Worm (Caenorhabditis elegans): Measurements from ENCODE around the gene C05D9.4.
A peak's percentile ranks its signal among the peaks of the same experiment; 100 is the strongest.

Gene C05D9.4

ce11 chrX:1068986-1069385 lies 38.9 kb upstream of the C05D9.4 start, which contains the start of gene mksr-1:
mksr-1 (minus strand) TSS chrX:1069129.
- no peak for TF ChIP-seq ham-2 (GFP tag; optimal IDR thresholded peaks at IDR 0.05)
- TF ChIP-seq cnd-1 (tag; optimal IDR thresholded peaks at IDR 0.05) = peak; percentile 13
- peak; percentile 76 for TF ChIP-seq lin-32 (GFP tag; optimal IDR thresholded peaks at IDR 0.05)

- TF ChIP-seq mls-2 (tag; optimal IDR thresholded peaks at IDR 0.05) (no peak), flh-1 (GFP tag; optimal IDR thresholded peaks at IDR 0.05) (no peak)
Measured at ce11 chrX:1072152-1072551, 35.7 kb upstream of the C05D9.4 start, which contains the start of gene lim-6. lim-6 (plus strand) TSS chrX:1072452.

ce11 chrX:1080549-1080948 lies 27.3 kb upstream of the C05D9.4 start, which contains the start of gene pfn-3:
pfn-3 (minus strand) TSS chrX:1080649.
- TF ChIP-seq ztf-11 (tag; optimal IDR thresholded peaks at IDR 0.05) (no peak), hlh-1 (tag; optimal IDR thresholded peaks at IDR 0.05) (peak; percentile 33), unc-62 (GFP tag; optimal IDR thresholded peaks at IDR 0.05) (peak; percentile 14), unc-120 (tag; optimal IDR thresholded peaks at IDR 0.05; ENCODE audit: poor library complexity, severe bottlenecking) (peak; percentile 45)

ce11 chrX:1081927-1082326 lies 25.9 kb upstream of the C05D9.4 start:
- TF ChIP-seq unc-62 (GFP tag; optimal IDR thresholded peaks at IDR 0.05) = peak; percentile 64
- peak; percentile 24 for TF ChIP-seq mep-1 (tag; optimal IDR thresholded peaks at IDR 0.05)
- peak; percentile 95 for TF ChIP-seq unc-120 (tag; optimal IDR thresholded peaks at IDR 0.05; ENCODE audit: poor library complexity, severe bottlenecking)
- no peak for TF ChIP-seq cnd-1 (tag; optimal IDR thresholded peaks at IDR 0.05)
- TF ChIP-seq sem-2 (GFP tag; optimal IDR thresholded peaks at IDR 0.05) = no peak
- no peak for TF ChIP-seq unc-39 (tag; optimal IDR thresholded peaks at IDR 0.05)
- TF ChIP-seq drap-1 (GFP tag; optimal IDR thresholded peaks at IDR 0.05) = peak; percentile 30
- TF ChIP-seq nhr-2 (tag; optimal IDR thresholded peaks at IDR 0.05) = no peak
- TF ChIP-seq M03D4.4 (tag; optimal IDR thresholded peaks at IDR 0.05) = peak; percentile 45
- no peak for TF ChIP-seq nhr-12 (tag; optimal IDR thresholded peaks at IDR 0.05)
- no peak for TF ChIP-seq elt-3 (tag; optimal IDR thresholded peaks at IDR 0.05)
- TF ChIP-seq hlh-1 (tag; optimal IDR thresholded peaks at IDR 0.05) = peak; percentile 37

DNA sequence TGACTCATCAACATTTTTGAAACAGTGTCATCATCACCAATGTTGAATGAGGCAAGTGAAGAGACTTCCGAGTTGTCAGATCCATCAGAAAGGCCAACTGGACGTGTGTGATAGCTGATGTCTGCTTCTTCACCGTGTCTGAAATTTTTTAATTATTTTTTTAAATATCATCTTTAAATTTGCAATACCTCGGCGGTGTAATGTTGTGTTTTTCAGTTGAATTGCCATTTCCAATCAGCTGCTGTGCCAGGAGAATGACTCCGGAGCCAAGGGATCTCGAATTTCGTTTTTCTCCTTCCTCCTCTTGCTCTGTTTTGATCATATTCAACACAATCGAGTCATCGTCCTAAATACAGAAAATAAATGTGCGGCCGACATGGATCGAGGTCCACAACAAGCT lies 22.9 kb upstream of the C05D9.4 start:
- TF ChIP-seq nhr-28 (tag; optimal IDR thresholded peaks at IDR 0.05) = no peak
- TF ChIP-seq mep-1 (tag; optimal IDR thresholded peaks at IDR 0.05) = no peak
- TF ChIP-seq mab-5 (tag; optimal IDR thresholded peaks at IDR 0.05) = no peak
- no peak for TF ChIP-seq ceh-83 (GFP tag; optimal IDR thresholded peaks at IDR 0.05)
- no peak for TF ChIP-seq drap-1 (GFP tag; optimal IDR thresholded peaks at IDR 0.05)
- no peak for TF ChIP-seq zip-8 (tag; optimal IDR thresholded peaks at IDR 0.05)
- TF ChIP-seq sptf-1 (tag; optimal IDR thresholded peaks at IDR 0.05) = no peak
- no peak for TF ChIP-seq sem-2 (GFP tag; optimal IDR thresholded peaks at IDR 0.05)

DNA sequence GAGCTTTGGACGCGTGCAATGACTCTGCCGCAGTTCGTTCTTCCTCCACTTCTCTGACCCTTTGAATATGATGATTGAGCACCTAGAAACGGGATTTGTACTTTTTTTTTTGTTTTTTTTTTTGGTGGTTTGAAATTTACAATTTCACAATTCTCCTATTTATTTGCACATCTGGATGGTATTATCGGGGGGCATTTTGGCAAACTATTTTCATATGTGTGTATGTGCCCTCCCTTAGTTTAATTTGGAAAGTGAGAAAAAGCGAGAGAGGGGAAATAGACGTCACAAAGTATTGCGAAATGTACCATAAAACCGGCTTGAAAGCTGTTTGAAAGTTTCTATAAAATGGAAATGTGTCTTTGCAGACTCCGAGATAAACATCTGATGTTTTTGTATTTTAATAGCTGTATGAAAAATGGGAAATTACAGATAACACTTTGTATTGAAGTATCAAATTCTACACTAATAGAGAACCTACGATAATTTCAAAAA lies 21.4 kb upstream of the C05D9.4 start:
- no peak for TF ChIP-seq sptf-1 (tag; optimal IDR thresholded peaks at IDR 0.05)
- no peak for TF ChIP-seq ham-2 (GFP tag; optimal IDR thresholded peaks at IDR 0.05)
- no peak for TF ChIP-seq M03D4.4 (tag; optimal IDR thresholded peaks at IDR 0.05)
- TF ChIP-seq lin-13 (tag; optimal IDR thresholded peaks at IDR 0.05) = no peak
- no peak for TF ChIP-seq ceh-83 (GFP tag; optimal IDR thresholded peaks at IDR 0.05)
- no peak for TF ChIP-seq ces-1 (GFP tag; optimal IDR thresholded peaks at IDR 0.05)
- no peak for TF ChIP-seq cnd-1 (tag; optimal IDR thresholded peaks at IDR 0.05)
- TF ChIP-seq unc-120 (tag; optimal IDR thresholded peaks at IDR 0.05; ENCODE audit: poor library complexity, severe bottlenecking) = no peak
- no peak for TF ChIP-seq mab-5 (tag; optimal IDR thresholded peaks at IDR 0.05)
- no peak for TF ChIP-seq tbx-8 (GFP tag; optimal IDR thresholded peaks at IDR 0.05)
- no peak for TF ChIP-seq nhr-2 (tag; optimal IDR thresholded peaks at IDR 0.05)
- no peak for TF ChIP-seq drap-1 (GFP tag; optimal IDR thresholded peaks at IDR 0.05)
- no peak for TF ChIP-seq mep-1 (tag; optimal IDR thresholded peaks at IDR 0.05)
- TF ChIP-seq elt-3 (tag; optimal IDR thresholded peaks at IDR 0.05) = no peak
- no peak for TF ChIP-seq nhr-12 (tag; optimal IDR thresholded peaks at IDR 0.05)

- TF ChIP-seq mls-2 (tag; optimal IDR thresholded peaks at IDR 0.05) (no peak), lin-13 (tag; optimal IDR thresholded peaks at IDR 0.05) (no peak), zip-8 (tag; optimal IDR thresholded peaks at IDR 0.05) (no peak), M03D4.4 (tag; optimal IDR thresholded peaks at IDR 0.05) (no peak), snpc-4 (tag; optimal IDR thresholded peaks at IDR 0.05) (no peak), elt-1 (tag; optimal IDR thresholded peaks at IDR 0.05; ENCODE audit: borderline replicate concordance, insufficient read depth) (no peak), flh-1 (GFP tag; optimal IDR thresholded peaks at IDR 0.05) (no peak), blmp-1 (tag; optimal IDR thresholded peaks at IDR 0.05) (no peak), nhr-2 (tag; optimal IDR thresholded peaks at IDR 0.05) (no peak), lsy-2 (tag; optimal IDR thresholded peaks at IDR 0.05) (no peak), unc-39 (tag; optimal IDR thresholded peaks at IDR 0.05) (no peak), unc-62 (GFP tag; optimal IDR thresholded peaks at IDR 0.05) (no peak), lin-32 (GFP tag; optimal IDR thresholded peaks at IDR 0.05) (no peak), ztf-11 (tag; optimal IDR thresholded peaks at IDR 0.05) (no peak), pha-4 (tag; optimal IDR thresholded peaks at IDR 0.05) (no peak), nhr-76 (tag; optimal IDR thresholded peaks at IDR 0.05) (no peak)
Measured at ce11 chrX:1088048-1088447, 19.8 kb upstream of the C05D9.4 start, which contains the start of gene rei-2. rei-2 (minus strand) TSS chrX:1088148.

Data from whole organism, mixed stage, embryonic.